Fruit fly (Drosophila melanogaster): ENCODE data around the gene CG32523.
A peak's percentile ranks its signal among the peaks of the same experiment; 100 is the strongest.

The CG32523 gene

DNA sequence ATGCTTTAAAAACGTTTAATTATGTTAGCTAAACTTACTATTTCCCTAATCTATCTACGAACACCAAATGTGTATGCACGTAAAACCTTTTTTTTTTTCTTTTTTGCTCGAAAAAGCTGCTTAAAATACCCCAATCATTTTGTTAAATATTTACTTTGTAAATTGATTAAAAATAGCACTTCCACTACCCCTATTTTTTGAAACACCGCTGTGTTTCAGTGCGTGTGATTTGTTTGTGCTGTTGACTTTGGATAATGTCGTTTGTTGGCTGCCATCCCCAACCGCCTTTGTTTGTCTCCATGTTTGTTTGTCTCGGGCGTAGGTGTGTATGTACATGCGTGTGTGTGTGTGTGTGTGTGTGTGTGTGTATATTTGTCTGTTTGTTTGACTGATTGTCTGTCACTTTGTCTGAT lies 24.1 kb downstream of the CG32523 start (continued):
- no peak for TF ChIP-seq CG17186 (GFP tag; optimal IDR thresholded peaks at IDR 0.05)
- no peak for TF ChIP-seq lilli (GFP tag; optimal IDR thresholded peaks at IDR 0.05)
- TF ChIP-seq CG9215 (GFP tag; IDR thresholded peaks at IDR 0.05) = no peak
- peak; percentile 27 for TF ChIP-seq en (GFP tag; optimal IDR thresholded peaks at IDR 0.05)
- TF ChIP-seq mld (GFP tag; IDR thresholded peaks at IDR 0.05; ENCODE audit: partially characterized antibody) = no peak
- TF ChIP-seq CG7271 (tag; optimal IDR thresholded peaks at IDR 0.05) = no peak
- peak; percentile 54 for TF ChIP-seq CG15696 (tag; optimal IDR thresholded peaks at IDR 0.05)
- TF ChIP-seq ato (GFP tag; IDR thresholded peaks at IDR 0.05; ENCODE audit: partially characterized antibody) = no peak
- TF ChIP-seq Mes4 (GFP tag; optimal IDR thresholded peaks at IDR 0.05) = peak; percentile 55
- TF ChIP-seq CG9609 (GFP tag; optimal IDR thresholded peaks at IDR 0.05) = peak; percentile 35
- peak; percentile 24 for TF ChIP-seq ERR (GFP tag; optimal IDR thresholded peaks at IDR 0.05)
- TF ChIP-seq sqz (GFP tag; optimal IDR thresholded peaks at IDR 0.05) = no peak
- TF ChIP-seq fru (optimal IDR thresholded peaks at IDR 0.05) = no peak
- TF ChIP-seq CG12299 (tag; optimal IDR thresholded peaks at IDR 0.05) = no peak
- no peak for TF ChIP-seq CG30020 (tag; optimal IDR thresholded peaks at IDR 0.05)
- peak; percentile 47 for TF ChIP-seq CG6813 (GFP tag; optimal IDR thresholded peaks at IDR 0.05)
- TF ChIP-seq sisA (GFP tag; IDR thresholded peaks at IDR 0.05) = no peak
- no peak for TF ChIP-seq Side (GFP tag; optimal IDR thresholded peaks at IDR 0.05)
- peak; percentile 69 for TF ChIP-seq Hmr (GFP tag; optimal IDR thresholded peaks at IDR 0.05)
- 0 out of 2 replicates have a peak, but pooled peaks have one; percentile 12 for TF ChIP-seq CG10366 (GFP tag; IDR thresholded peaks at IDR 0.05)
- TF ChIP-seq CHES-1-like (GFP tag; optimal IDR thresholded peaks at IDR 0.05) = peak; percentile 41
- TF ChIP-seq dm (GFP tag; optimal IDR thresholded peaks at IDR 0.05) = no peak
- TF ChIP-seq ap (GFP tag; IDR thresholded peaks at IDR 0.05) = no peak
- peak; percentile 47 for TF ChIP-seq jumu (GFP tag; optimal IDR thresholded peaks at IDR 0.05)
- TF ChIP-seq YL-1 (GFP tag; optimal IDR thresholded peaks at IDR 0.05) = peak; percentile 27
- peak; percentile 30; the same call in 1 of the 2 replicates for TF ChIP-seq CG17328 (GFP tag; IDR thresholded peaks at IDR 0.05)
- no peak for TF ChIP-seq slp2 (GFP tag; optimal IDR thresholded peaks at IDR 0.05)
- TF ChIP-seq Dref (GFP tag; IDR thresholded peaks at IDR 0.05) = no peak
- no peak for TF ChIP-seq Sry-δ (GFP tag; optimal IDR thresholded peaks at IDR 0.05)
- peak; percentile 25; the same call in 1 of the 3 replicates for TF ChIP-seq ken (GFP tag; IDR thresholded peaks at IDR 0.05)
- no peak for TF ChIP-seq cad (GFP tag; optimal IDR thresholded peaks at IDR 0.05)
- no peak; the same call in 1 of the 2 replicates for TF ChIP-seq Ptx1 (GFP tag; IDR thresholded peaks at IDR 0.05)
- TF ChIP-seq kah (GFP tag; optimal IDR thresholded peaks at IDR 0.05) = no peak
- no peak for TF ChIP-seq CG14014 (GFP tag; IDR thresholded peaks at IDR 0.05)
- no peak for TF ChIP-seq vnd (GFP tag; IDR thresholded peaks at IDR 0.05; ENCODE audit: partially characterized antibody)
- TF ChIP-seq hb (GFP tag; IDR thresholded peaks at IDR 0.05; ENCODE audit: partially characterized antibody) = no peak
- TF ChIP-seq cwo (GFP tag; optimal IDR thresholded peaks at IDR 0.05) = peak; percentile 4
- no peak for TF ChIP-seq p53 (GFP tag; optimal IDR thresholded peaks at IDR 0.05)
- peak; percentile 15 for TF ChIP-seq CG17385 (GFP tag; optimal IDR thresholded peaks at IDR 0.05)
- peak; percentile 30 for TF ChIP-seq CG11723 (GFP tag; optimal IDR thresholded peaks at IDR 0.05)
- TF ChIP-seq Pdp1 (GFP tag; optimal IDR thresholded peaks at IDR 0.05) = peak; percentile 24 to 43
- TF ChIP-seq CG31224 (GFP tag; IDR thresholded peaks at IDR 0.05) = no peak
- peak; percentile 66 for TF ChIP-seq CG7839 (tag; optimal IDR thresholded peaks at IDR 0.05)
- TF ChIP-seq Atf-2 (GFP tag; optimal IDR thresholded peaks at IDR 0.05) = peak; percentile 43
- no peak for TF ChIP-seq CG6272 (GFP tag; IDR thresholded peaks at IDR 0.05)
- TF ChIP-seq salm (tag; optimal IDR thresholded peaks at IDR 0.05) = peak; percentile 42
- no peak for TF ChIP-seq CG17612 (GFP tag; IDR thresholded peaks at IDR 0.05)
- no peak for TF ChIP-seq Rfx (GFP tag; IDR thresholded peaks at IDR 0.05)
- peak; percentile 59 for TF ChIP-seq CG11696 (GFP tag; IDR thresholded peaks at IDR 0.05)
- TF ChIP-seq tgo (GFP tag; IDR thresholded peaks at IDR 0.05) = no peak
- TF ChIP-seq CG31441 (GFP tag; IDR thresholded peaks at IDR 0.05) = peak; percentile 52
- no peak for TF ChIP-seq eyg (GFP tag; optimal IDR thresholded peaks at IDR 0.05)

All from whole organism, embryonic.